Worm (Caenorhabditis elegans): ENCODE results near the gene glb-34.

The glb-34 gene

DNA sequence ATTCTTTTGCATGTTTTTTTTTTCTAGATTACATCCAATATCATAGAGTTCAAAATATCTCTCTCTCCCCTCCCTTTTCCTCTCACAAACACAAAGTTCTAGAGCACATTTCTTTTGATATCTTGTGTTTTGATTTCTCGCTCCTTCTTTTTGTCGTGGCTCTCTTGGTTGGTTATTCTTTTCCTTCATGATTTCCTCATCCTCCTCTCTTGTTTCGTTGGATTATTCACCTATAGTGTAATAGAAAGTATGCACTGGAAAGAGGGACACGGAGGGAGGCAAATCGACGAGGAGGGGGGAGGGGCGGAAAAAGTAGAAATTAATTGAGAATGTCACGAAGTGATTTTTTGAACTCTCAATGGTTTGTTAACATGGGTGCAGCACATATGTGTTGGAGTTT, 34.0 kb upstream of the glb-34 start:
- TF ChIP-seq lsy-2 (tag; optimal IDR thresholded peaks at IDR 0.05) = peak in 1 of 2 experiments; percentile 31
- TF ChIP-seq dmd-6 (GFP tag; IDR thresholded peaks at IDR 0.05) = peak; percentile 48; the same call in 1 of the 2 replicates
- no peak for TF ChIP-seq daf-16 (GFP tag; optimal IDR thresholded peaks at IDR 0.05)
- peak; percentile 27 for TF ChIP-seq daf-16 (tag; optimal IDR thresholded peaks at IDR 0.05)
- TF ChIP-seq gei-8 (GFP tag; optimal IDR thresholded peaks at IDR 0.05) = no peak
- TF ChIP-seq aly-2 (tag; optimal IDR thresholded peaks at IDR 0.05) = no peak
- TF ChIP-seq aha-1 (tag) = peak; percentile 62
- peak in 1 of 2 experiments; percentile 84 for TF ChIP-seq hif-1 (tag; optimal IDR thresholded peaks at IDR 0.05)
- TF ChIP-seq hlh-30 (tag; optimal IDR thresholded peaks at IDR 0.05; ENCODE audit: insufficient read depth) = peak; percentile 40
- no peak for TF ChIP-seq cey-2 (tag; optimal IDR thresholded peaks at IDR 0.05; ENCODE audit: borderline replicate concordance, insufficient read depth)
- peak; percentile 60 for TF ChIP-seq nhr-11 (tag; optimal IDR thresholded peaks at IDR 0.05)
- TF ChIP-seq hlh-11 (tag; optimal IDR thresholded peaks at IDR 0.05) = peak; percentile 53
- peak; percentile 12 to 39 for TF ChIP-seq mdl-1 (tag; optimal IDR thresholded peaks at IDR 0.05)
- no peak for TF ChIP-seq ama-1 (optimal IDR thresholded peaks at IDR 0.05)
- peak; percentile 7 for TF ChIP-seq mep-1 (tag; optimal IDR thresholded peaks at IDR 0.05)
- TF ChIP-seq dve-1 (tag; optimal IDR thresholded peaks at IDR 0.05; ENCODE audit: insufficient read depth) = peak; percentile 16

DNA sequence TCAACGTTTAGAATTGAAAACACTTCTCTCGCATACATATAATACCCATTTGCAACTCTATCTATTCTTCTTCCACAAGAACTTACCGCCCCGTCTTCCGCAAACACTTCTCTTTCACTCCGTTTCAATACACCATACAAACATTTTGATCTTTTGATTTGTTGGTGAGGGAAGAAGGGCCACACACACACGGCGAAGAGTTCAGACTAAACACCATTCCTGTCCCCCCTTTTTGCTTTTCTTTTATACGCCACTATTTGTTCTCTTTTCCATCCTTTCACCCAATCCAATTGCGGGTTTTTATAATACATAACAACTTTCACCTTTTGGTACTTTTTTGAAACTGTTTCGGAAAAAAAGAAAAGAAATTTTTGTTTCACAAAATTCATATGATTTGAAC, 32.6 kb upstream of the glb-34 start:
- peak; percentile 33 for TF ChIP-seq dve-1 (tag; optimal IDR thresholded peaks at IDR 0.05; ENCODE audit: insufficient read depth)
- no peak for TF ChIP-seq skn-1 (tag; optimal IDR thresholded peaks at IDR 0.05)
- no peak for TF ChIP-seq lsy-2 (tag; optimal IDR thresholded peaks at IDR 0.05)
- peak in 1 of 2 experiments; percentile 74 for TF ChIP-seq unc-62 (GFP tag; optimal IDR thresholded peaks at IDR 0.05 in 1 of 2)
- no peak for TF ChIP-seq unc-62 (tag; optimal IDR thresholded peaks at IDR 0.05)
- TF ChIP-seq nhr-48 (tag; optimal IDR thresholded peaks at IDR 0.05) = no peak
- TF ChIP-seq daf-12 (tag; optimal IDR thresholded peaks at IDR 0.05) = no peak
- TF ChIP-seq mxl-3 (GFP tag; optimal IDR thresholded peaks at IDR 0.05) = no peak
- no peak for TF ChIP-seq cey-2 (tag; optimal IDR thresholded peaks at IDR 0.05; ENCODE audit: borderline replicate concordance, insufficient read depth)
- TF ChIP-seq F44E2.7 (GFP tag; IDR thresholded peaks at IDR 0.05) = no peak
- TF ChIP-seq jun-1 (tag; optimal IDR thresholded peaks at IDR 0.05) = no peak
- no peak for TF ChIP-seq fkh-10 (GFP tag; optimal IDR thresholded peaks at IDR 0.05)
- no peak for TF ChIP-seq gei-8 (GFP tag; optimal IDR thresholded peaks at IDR 0.05)
- TF ChIP-seq lin-1 (GFP tag; IDR thresholded peaks at IDR 0.05) = no peak
- TF ChIP-seq aha-1 (tag) = peak; percentile 83
- no peak for TF ChIP-seq nhr-10 (tag; optimal IDR thresholded peaks at IDR 0.05)
- no peak for TF ChIP-seq fos-1 (tag; optimal IDR thresholded peaks at IDR 0.05)
- TF ChIP-seq madf-5 (GFP tag; IDR thresholded peaks at IDR 0.05) = no peak
- TF ChIP-seq F26F4.8 (GFP tag; conservative IDR thresholded peaks at IDR 0.05) = no peak
- TF ChIP-seq nhr-28 (tag; optimal IDR thresholded peaks at IDR 0.05) = no peak

ce11 chrIV:14603022-14603421, 30.5 kb upstream of the glb-34 start:
- TF ChIP-seq nhr-42 (GFP tag; IDR thresholded peaks at IDR 0.05) = no peak
- TF ChIP-seq mdl-1 (tag; optimal IDR thresholded peaks at IDR 0.05) = no peak
- TF ChIP-seq unc-62 (GFP tag; optimal IDR thresholded peaks at IDR 0.05 in 1 of 2) = peak in 1 of 2 experiments; percentile 78
- TF ChIP-seq unc-62 (tag; optimal IDR thresholded peaks at IDR 0.05) = no peak
- no peak for TF ChIP-seq dmd-8 (GFP tag; IDR thresholded peaks at IDR 0.05)
- peak; percentile 22; the same call in 1 of the 2 replicates for TF ChIP-seq dmd-6 (GFP tag; IDR thresholded peaks at IDR 0.05)
- TF ChIP-seq F49E8.2 (tag; optimal IDR thresholded peaks at IDR 0.05; ENCODE audit: borderline replicate concordance) = no peak

- TF ChIP-seq egl-43 (GFP tag; IDR thresholded peaks at IDR 0.05) (no peak), fkh-10 (GFP tag; optimal IDR thresholded peaks at IDR 0.05) (no peak), zip-11 (GFP tag; IDR thresholded peaks at IDR 0.05) (no peak), snpc-1.2 (GFP tag; IDR thresholded peaks at IDR 0.05) (0 out of 2 replicates have a peak, but pooled peaks have one; percentile 9), Y75B8A.6 (GFP tag; IDR thresholded peaks at IDR 0.05) (no peak)
Observed at ce11 chrIV:14599321-14599720, 26.8 kb upstream of the glb-34 start.
